Fruit fly (Drosophila melanogaster): Measurements from ENCODE around the gene Pus1.
A peak's percentile ranks its signal among the peaks of the same experiment; 100 is the strongest.

Pus1 gene

dm6 chr3R:20557415-20558105 is 34.9 kb downstream of the Pus1 start, which contains the start of the genes DPCoAC and CG5180 (continued):
- TF ChIP-seq Scr (GFP tag; IDR thresholded peaks at IDR 0.05; ENCODE audit: partially characterized antibody): peak; percentile 40
- peak; percentile 19 for TF ChIP-seq Side (GFP tag; optimal IDR thresholded peaks at IDR 0.05)
- TF ChIP-seq Eip74EF (GFP tag; optimal IDR thresholded peaks at IDR 0.05): no peak
- TF ChIP-seq sens-2 (GFP tag; IDR thresholded peaks at IDR 0.05): no peak
- peak; percentile 60 for TF ChIP-seq Hsf (GFP tag; optimal IDR thresholded peaks at IDR 0.05)
- TF ChIP-seq cato (GFP tag; optimal IDR thresholded peaks at IDR 0.05; ENCODE audit: borderline replicate concordance): no peak
- peak; percentile 74 for TF ChIP-seq CG9609 (GFP tag; optimal IDR thresholded peaks at IDR 0.05)
- TF ChIP-seq bcd (GFP tag; optimal IDR thresholded peaks at IDR 0.05): peak; percentile 56
- TF ChIP-seq vvl (GFP tag; IDR thresholded peaks at IDR 0.05): peak; percentile 80; the same call in 1 of the 2 replicates
- peak; percentile 43 for TF ChIP-seq ro (GFP tag; IDR thresholded peaks at IDR 0.05)
- TF ChIP-seq CG4328 (GFP tag; optimal IDR thresholded peaks at IDR 0.05): no peak
- TF ChIP-seq CG9932 (GFP tag; IDR thresholded peaks at IDR 0.05): peak; percentile 91
- TF ChIP-seq chinmo (GFP tag; IDR thresholded peaks at IDR 0.05; ENCODE audit: partially characterized antibody): peak; percentile 84; the same call in 1 of the 4 replicates
- peak; percentile 44 for TF ChIP-seq Drgx (GFP tag; IDR thresholded peaks at IDR 0.05)
- no peak for TF ChIP-seq CG6654 (GFP tag; optimal IDR thresholded peaks at IDR 0.05)
- peak; percentile 87 for TF ChIP-seq mam (GFP tag; optimal IDR thresholded peaks at IDR 0.05)
- TF ChIP-seq crol (GFP tag; IDR thresholded peaks at IDR 0.05): no peak
- peak; percentile 75 for TF ChIP-seq ken (GFP tag; IDR thresholded peaks at IDR 0.05)
- peak; percentile 57 for TF ChIP-seq wdn (GFP tag; IDR thresholded peaks at IDR 0.05)
- TF ChIP-seq CG12391 (tag; optimal IDR thresholded peaks at IDR 0.05): peak; percentile 60
- TF ChIP-seq inv (GFP tag; IDR thresholded peaks at IDR 0.05; ENCODE audit: partially characterized antibody): peak; percentile 60; the same call in 1 of the 2 replicates
- peak; percentile 54 for TF ChIP-seq CG8290 (GFP tag; optimal IDR thresholded peaks at IDR 0.05)
- peak in 1 of 2 experiments; percentile 95 for TF ChIP-seq CG8290 (tag; optimal IDR thresholded peaks at IDR 0.05)
- peak; percentile 33 for TF ChIP-seq ems (GFP tag; optimal IDR thresholded peaks at IDR 0.05)
- peak; percentile 35; the same call in 1 of the 2 replicates for TF ChIP-seq Taf1 (GFP tag; IDR thresholded peaks at IDR 0.05)
- TF ChIP-seq ttk (GFP tag; IDR thresholded peaks at IDR 0.05): peak; percentile 24; the same call in 1 of the 2 replicates
- peak; percentile 95 for TF ChIP-seq Med (GFP tag)
- TF ChIP-seq gce (GFP tag; IDR thresholded peaks at IDR 0.05): 0 out of 3 replicates have a peak, but pooled peaks have one; percentile 47
- TF ChIP-seq HLH3B (GFP tag; IDR thresholded peaks at IDR 0.05): peak; percentile 50; the same call in 1 of the 2 replicates
- TF ChIP-seq Gug (GFP tag; IDR thresholded peaks at IDR 0.05): peak; percentile 86
- peak; percentile 72; the same call in 2 of the 3 replicates for TF ChIP-seq CG6175 (GFP tag; IDR thresholded peaks at IDR 0.05)
- peak; percentile 10; the same call in 1 of the 3 replicates for TF ChIP-seq B-H1 (GFP tag; IDR thresholded peaks at IDR 0.05)
- TF ChIP-seq CG9797 (GFP tag; optimal IDR thresholded peaks at IDR 0.05): peak; percentile 45
- TF ChIP-seq twi (tag; optimal IDR thresholded peaks at IDR 0.05): no peak
- TF ChIP-seq CG10267 (tag; optimal IDR thresholded peaks at IDR 0.05): peak; percentile 60
- TF ChIP-seq luna (GFP tag; optimal IDR thresholded peaks at IDR 0.05): no peak
- TF ChIP-seq sob (GFP tag; IDR thresholded peaks at IDR 0.05): peak; percentile 77
- peak; percentile 72 for TF ChIP-seq NfI (GFP tag; optimal IDR thresholded peaks at IDR 0.05)
- peak; percentile 33 for TF ChIP-seq CG18619 (GFP tag; optimal IDR thresholded peaks at IDR 0.05)
- peak; percentile 78 for TF ChIP-seq CG17361 (GFP tag; IDR thresholded peaks at IDR 0.05)
- no peak for TF ChIP-seq C15 (GFP tag; IDR thresholded peaks at IDR 0.05)
- peak; percentile 80 for TF ChIP-seq CG14441 (GFP tag; IDR thresholded peaks at IDR 0.05)
- TF ChIP-seq CG1529 (GFP tag; optimal IDR thresholded peaks at IDR 0.05): no peak
- TF ChIP-seq wor (GFP tag; IDR thresholded peaks at IDR 0.05): peak; percentile 26; the same call in 1 of the 2 replicates
- peak; percentile 50 for TF ChIP-seq CG1233 (GFP tag; optimal IDR thresholded peaks at IDR 0.05)
- no peak for TF ChIP-seq Hmx (GFP tag; optimal IDR thresholded peaks at IDR 0.05)
- TF ChIP-seq CG14050 (GFP tag; IDR thresholded peaks at IDR 0.05): peak; percentile 37; the same call in 2 of the 3 replicates
- peak; percentile 51 for TF ChIP-seq HHEX (GFP tag; optimal IDR thresholded peaks at IDR 0.05)
- TF ChIP-seq YL-1 (GFP tag; optimal IDR thresholded peaks at IDR 0.05): no peak
- peak; percentile 50 for TF ChIP-seq CG17829 (tag; optimal IDR thresholded peaks at IDR 0.05)

All from whole organism, embryonic.